Worm (Caenorhabditis elegans) whole organism, late embryonic: ENCODE measurements around the gene pqn-62.

Source experiments
- F13H6.1 ChIP-seq: sonication (generic microtip); optimal IDR thresholded peaks from 2 replicates; lab custom pipeline; 2016; ENCODE audit warnings: missing genetic modification characterization, missing compliant biosample characterization
- ahr-1 ChIP-seq: sonication (generic microtip); optimal IDR thresholded peaks from 2 replicates; lab custom pipeline; 2016; ENCODE audit warnings: missing genetic modification characterization, missing compliant biosample characterization
- ama-1 ChIP-seq: fragments of 150-350 bp; optimal IDR thresholded peaks from 2 replicates; lab custom pipeline; 2014
- elt-4 ChIP-seq: sonication (generic microtip); optimal IDR thresholded peaks from 2 replicates; lab custom pipeline; 2016; ENCODE audit warnings: missing genetic modification characterization, missing compliant biosample characterization
- fkh-10 ChIP-seq: fragments of 150-350 bp; optimal IDR thresholded peaks from 2 replicates; lab custom pipeline; 2014; ENCODE audit warnings: missing biosample characterization, missing genetic modification reagents, missing genetic modification characterization
- nhr-11 ChIP-seq: fragments of 150-350 bp; optimal IDR thresholded peaks from 2 replicates; lab custom pipeline; 2014; ENCODE audit warnings: missing biosample characterization, missing genetic modification characterization
- pag-3 ChIP-seq: sonication (generic microtip); optimal IDR thresholded peaks from 2 replicates; lab custom pipeline; 2016; ENCODE audit warnings: missing compliant biosample characterization, missing genetic modification characterization, borderline replicate concordance
- pat-9 ChIP-seq: fragments of 200-800 bp; sonication (Bioruptor generic); optimal IDR thresholded peaks from 2 replicates; lab custom pipeline; 2018; ENCODE audit warnings: mild to moderate bottlenecking, missing genetic modification characterization, moderate library complexity, missing compliant biosample characterization
- pha-4 ChIP-seq: fragments of 150-350 bp; optimal IDR thresholded peaks from 2 replicates; lab custom pipeline; 2018; ENCODE audit warnings: missing biosample characterization, missing genetic modification reagents, missing genetic modification characterization
- ref-2 ChIP-seq: sonication (generic microtip); optimal IDR thresholded peaks from 2 replicates; lab custom pipeline; 2016; ENCODE audit warnings: missing genetic modification characterization, missing compliant biosample characterization
- sdc-2 ChIP-seq: sonication (generic microtip); optimal IDR thresholded peaks from 2 replicates; lab custom pipeline; 2016; ENCODE audit warnings: missing genotype, missing genetic modification characterization, missing compliant biosample characterization
- sox-2 ChIP-seq: fragments of 200-800 bp; sonication (Bioruptor generic); IDR thresholded peaks from 2 replicates; pipeline ENCODE4 v1.3.6; 2022; ENCODE audit warnings: missing genetic modification reagents, missing genetic modification characterization, missing compliant biosample characterization
- sox-4 ChIP-seq: sonication (generic microtip); optimal IDR thresholded peaks from 2 replicates; lab custom pipeline; 2017; ENCODE audit warnings: mild to moderate bottlenecking, missing genetic modification characterization, inconsistent platforms, missing compliant biosample characterization
- unc-55 ChIP-seq: sonication (generic microtip); optimal IDR thresholded peaks from 2 replicates; lab custom pipeline; 2017; ENCODE audit warnings: missing biosample characterization, missing genetic modification reagents, missing genetic modification characterization

ce11 chrX:5202399-5202798 is 6.5 kb downstream of the pqn-62 start:
- TF ChIP-seq sdc-2 (tag; lab: Kevin White, UChicago) (no peak), unc-55 (GFP tag; lab: Kevin White, UChicago) (no peak), ama-1 (lab: Kevin White, UChicago) (no peak), nhr-11 (tag; lab: Kevin White, UChicago) (no peak), ref-2 (tag; lab: Kevin White, UChicago) (no peak), sox-2 (GFP tag; lab: Robert Waterston, UW) (no peak), fkh-10 (GFP tag; lab: Kevin White, UChicago) (no peak), pag-3 (no peak), elt-4 (tag; lab: Kevin White, UChicago) (no peak), ahr-1 (tag; lab: Kevin White, UChicago) (no peak), F13H6.1 (tag; lab: Kevin White, UChicago) (no peak), pat-9 (tag; lab: Kevin White, UChicago) (no peak), pha-4 (tag; lab: Kevin White, UChicago) (no peak), sox-4 (tag; lab: Kevin White, UChicago) (no peak)
